Fruit fly (Drosophila melanogaster): ENCODE results near the gene CG9312.
A peak's percentile ranks its signal among the peaks of the same experiment; 100 is the strongest.

CG9312 gene

DNA sequence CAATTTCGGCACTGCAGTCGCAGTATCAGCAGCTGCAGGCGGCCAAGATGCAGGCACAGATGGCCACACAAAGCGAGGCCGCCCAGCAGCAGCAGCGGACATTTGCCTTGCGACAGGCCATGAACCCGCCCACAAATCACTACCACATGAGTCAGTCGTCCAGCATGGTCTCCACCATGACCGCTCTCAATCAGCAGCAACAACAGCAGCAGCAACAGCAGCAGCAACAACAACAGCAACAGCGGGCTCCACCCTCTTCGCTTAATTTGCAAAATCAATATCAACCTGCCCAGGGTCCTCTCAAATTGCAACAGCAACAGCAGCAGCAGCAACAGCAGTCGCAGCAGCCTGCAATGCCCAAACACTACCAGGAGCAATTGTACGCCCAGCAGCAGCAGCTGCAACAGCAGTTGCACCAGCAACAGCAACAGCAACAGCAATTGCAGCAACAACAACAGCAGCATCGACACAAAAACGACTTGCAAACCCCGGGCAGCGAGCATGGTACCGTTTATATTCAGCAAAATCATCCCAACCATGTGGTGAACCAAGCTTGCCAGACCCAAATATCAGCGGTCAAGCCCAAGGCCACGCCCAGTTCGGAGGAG, 19.4 kb upstream of the CG9312 start:
- TF ChIP-seq CG11695 (GFP tag; IDR thresholded peaks at IDR 0.05): no peak
- TF ChIP-seq CG18619 (GFP tag; optimal IDR thresholded peaks at IDR 0.05): no peak
- TF ChIP-seq CG16813 (GFP tag; IDR thresholded peaks at IDR 0.05; ENCODE audit: partially characterized antibody): no peak
- no peak for TF ChIP-seq Gsc (GFP tag; IDR thresholded peaks at IDR 0.05)
- TF ChIP-seq CG12769 (tag; optimal IDR thresholded peaks at IDR 0.05): no peak
- no peak for TF ChIP-seq CG31388 (GFP tag; optimal IDR thresholded peaks at IDR 0.05)
- TF ChIP-seq CG8478 (optimal IDR thresholded peaks at IDR 0.05): no peak
- no peak for TF ChIP-seq sd (tag; optimal IDR thresholded peaks at IDR 0.05)
- no peak for TF ChIP-seq br (optimal IDR thresholded peaks at IDR 0.05)
- no peak for TF ChIP-seq CG14667 (GFP tag; IDR thresholded peaks at IDR 0.05)
- TF ChIP-seq CG7745 (tag; optimal IDR thresholded peaks at IDR 0.05): no peak
- no peak for TF ChIP-seq jing (GFP tag; optimal IDR thresholded peaks at IDR 0.05)
- no peak for TF ChIP-seq chinmo (GFP tag; IDR thresholded peaks at IDR 0.05; ENCODE audit: partially characterized antibody)
- no peak for TF ChIP-seq Atf3 (GFP tag; optimal IDR thresholded peaks at IDR 0.05)
- TF ChIP-seq CG4617 (GFP tag; optimal IDR thresholded peaks at IDR 0.05; ENCODE audit: borderline replicate concordance): no peak
- TF ChIP-seq CG18764 (GFP tag; optimal IDR thresholded peaks at IDR 0.05): no peak

DNA sequence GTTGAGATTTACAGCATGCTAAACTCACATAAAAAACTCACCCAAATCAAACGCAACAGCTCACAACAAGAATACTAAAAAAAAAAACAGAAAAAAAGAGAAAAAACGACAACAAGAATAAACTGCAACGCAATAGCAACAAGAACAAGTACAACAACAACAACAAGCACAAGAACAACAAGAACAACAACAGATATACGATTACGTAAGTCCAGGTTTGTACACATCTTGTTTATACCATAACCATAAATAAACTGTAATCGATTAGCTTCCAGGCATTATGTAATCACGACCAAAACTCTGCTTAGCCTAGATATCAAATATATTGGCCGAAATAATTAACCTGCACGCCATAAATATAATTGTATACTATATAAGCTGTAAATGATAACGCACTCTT, 4.0 kb upstream of the CG9312 start:
- TF ChIP-seq CG4820 (GFP tag; optimal IDR thresholded peaks at IDR 0.05): no peak
- TF ChIP-seq ftz-f1 (GFP tag; optimal IDR thresholded peaks at IDR 0.05): no peak
- TF ChIP-seq chm (GFP tag; IDR thresholded peaks at IDR 0.05): no peak
- no peak for TF ChIP-seq sima (GFP tag; optimal IDR thresholded peaks at IDR 0.05)
- no peak for TF ChIP-seq pzg (GFP tag; optimal IDR thresholded peaks at IDR 0.05)
- peak in 1 of 2 experiments; percentile 67 for TF ChIP-seq Pdp1 (GFP tag; optimal IDR thresholded peaks at IDR 0.05)
- TF ChIP-seq Lpt (GFP tag; optimal IDR thresholded peaks at IDR 0.05): no peak
- no peak for TF ChIP-seq Chrac-16 (GFP tag; optimal IDR thresholded peaks at IDR 0.05)
- TF ChIP-seq CG10267 (tag; optimal IDR thresholded peaks at IDR 0.05): no peak
- no peak for TF ChIP-seq HHEX (GFP tag; optimal IDR thresholded peaks at IDR 0.05)
- TF ChIP-seq Hr3 (GFP tag; optimal IDR thresholded peaks at IDR 0.05): no peak
- TF ChIP-seq ro (GFP tag; IDR thresholded peaks at IDR 0.05): no peak
- TF ChIP-seq Mad (GFP tag; optimal IDR thresholded peaks at IDR 0.05): no peak
- peak; percentile 30; the same call in 1 of the 2 replicates for TF ChIP-seq CG4360 (GFP tag; IDR thresholded peaks at IDR 0.05)

DNA sequence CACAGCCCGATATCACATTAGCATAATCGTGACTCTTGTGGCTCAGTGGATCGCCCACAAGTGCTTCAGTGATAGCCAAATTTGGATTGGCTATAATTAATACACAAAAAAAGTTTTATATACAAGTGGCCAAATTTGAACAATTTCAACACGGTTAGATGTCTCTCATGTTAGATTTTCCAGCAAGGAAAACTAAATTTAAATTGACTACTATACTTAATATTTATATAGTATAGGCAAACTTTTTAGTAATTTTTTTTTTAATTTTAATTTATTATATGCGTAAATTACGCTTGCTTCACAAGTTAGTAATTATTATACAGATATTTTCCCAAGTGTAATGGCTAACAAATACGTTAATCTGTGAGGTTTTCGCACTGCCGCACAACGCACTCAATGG, 555 bp upstream of the CG9312 start:
- no peak for TF ChIP-seq slou (GFP tag; optimal IDR thresholded peaks at IDR 0.05)
- no peak for TF ChIP-seq bab2 (GFP tag; optimal IDR thresholded peaks at IDR 0.05)
- no peak for TF ChIP-seq maf-S (GFP tag; optimal IDR thresholded peaks at IDR 0.05)
- peak; percentile 65 for TF ChIP-seq Med (GFP tag)
- TF ChIP-seq CG18764 (GFP tag; optimal IDR thresholded peaks at IDR 0.05): no peak
- TF ChIP-seq CG15011 (GFP tag; optimal IDR thresholded peaks at IDR 0.05): no peak
- TF ChIP-seq CG14860 (GFP tag; IDR thresholded peaks at IDR 0.05; ENCODE audit: partially characterized antibody): no peak
- TF ChIP-seq ato (GFP tag; IDR thresholded peaks at IDR 0.05; ENCODE audit: partially characterized antibody): no peak
- no peak for TF ChIP-seq CG14710 (tag; optimal IDR thresholded peaks at IDR 0.05)
- no peak for TF ChIP-seq Six4 (GFP tag; optimal IDR thresholded peaks at IDR 0.05)
- TF ChIP-seq crc (GFP tag; optimal IDR thresholded peaks at IDR 0.05): no peak
- TF ChIP-seq CG34224 (GFP tag; IDR thresholded peaks at IDR 0.05; ENCODE audit: partially characterized antibody): no peak
- TF ChIP-seq Pdp1 (GFP tag; optimal IDR thresholded peaks at IDR 0.05): no peak
- TF ChIP-seq Bgb (GFP tag; IDR thresholded peaks at IDR 0.05; ENCODE audit: partially characterized antibody): no peak
- TF ChIP-seq CG6854 (GFP tag; optimal IDR thresholded peaks at IDR 0.05): no peak
- no peak for TF ChIP-seq bcd (GFP tag; optimal IDR thresholded peaks at IDR 0.05)
- no peak for TF ChIP-seq Lhr (GFP tag; optimal IDR thresholded peaks at IDR 0.05)
- no peak for TF ChIP-seq ham (GFP tag; IDR thresholded peaks at IDR 0.05)
- no peak for TF ChIP-seq CG12104 (GFP tag; optimal IDR thresholded peaks at IDR 0.05)
- TF ChIP-seq NK7.1 (GFP tag; optimal IDR thresholded peaks at IDR 0.05): no peak
- no peak for TF ChIP-seq E2f1 (GFP tag; IDR thresholded peaks at IDR 0.05)
- TF ChIP-seq crol (GFP tag; IDR thresholded peaks at IDR 0.05): no peak
- TF ChIP-seq CG12299 (tag; optimal IDR thresholded peaks at IDR 0.05): no peak

Data from whole organism, embryonic.